Worm (Caenorhabditis elegans): ENCODE measurements around the gene pfd-5.

ce11 chrIII:7185473-7185872, 13.2 kb downstream of the pfd-5 start, which contains the start of gene F37C12.14:
- TF ChIP-seq ztf-23 (GFP tag; IDR thresholded peaks at IDR 0.05) (no peak), flt-1 (GFP tag; IDR thresholded peaks at IDR 0.05) (no peak), T22C8.4 (GFP tag; IDR thresholded peaks at IDR 0.05) (no peak), med-1 (GFP tag; optimal IDR thresholded peaks at IDR 0.05; ENCODE audit: insufficient read depth) (no peak), ref-1 (GFP tag; conservative IDR thresholded peaks at IDR 0.05) (no peak)

All from whole organism, midembryonic.